Fruit fly (Drosophila melanogaster) whole organism, embryonic: ENCODE data around the gene Cby.

Source experiments
- ATbp ChIP-seq: fragments of 200-800 bp; sonication (Bioruptor generic); optimal IDR thresholded peaks from 2 replicates; lab custom pipeline; 2017; ENCODE audit warnings: missing biosample characterization, mild to moderate bottlenecking, missing genetic modification characterization, missing genetic modification reagents
- Antp ChIP-seq: fragments of 200-800 bp; sonication (Bioruptor generic); optimal IDR thresholded peaks from 3 replicates; lab custom pipeline; 2016; ENCODE audit warnings: missing biosample characterization, missing genetic modification characterization
- Asciz ChIP-seq: fragments of 200-800 bp; sonication (Bioruptor generic); optimal IDR thresholded peaks from 2 replicates; lab custom pipeline; 2017; ENCODE audit warnings: missing biosample characterization, mild to moderate bottlenecking, missing genetic modification characterization, missing genetic modification reagents
- CG10147 ChIP-seq: fragments of 200-800 bp; sonication (Bioruptor generic); optimal IDR thresholded peaks from 2 replicates; lab custom pipeline; 2019; ENCODE audit warnings: missing biosample characterization, mild to moderate bottlenecking, missing genetic modification characterization, moderate library complexity
- CG10209 ChIP-seq: fragments of 200-800 bp; sonication (Bioruptor generic); optimal IDR thresholded peaks from 3 replicates; lab custom pipeline; 2017; ENCODE audit warnings: missing biosample characterization, mild to moderate bottlenecking, missing genetic modification characterization, missing genetic modification reagents
- CG10654 ChIP-seq: fragments of 200-800 bp; sonication (Bioruptor generic); optimal IDR thresholded peaks from 2 replicates; lab custom pipeline; 2016; ENCODE audit warnings: missing biosample characterization, missing genetic modification characterization
- CG11093 ChIP-seq: fragments of 200-800 bp; sonication (Bioruptor generic); IDR thresholded peaks from 3 replicates; pipeline ENCODE4 v1.3.6; 2022; ENCODE audit warnings: missing biosample characterization, missing genetic modification characterization
- CG12071 ChIP-seq: fragments of 200-800 bp; sonication (Bioruptor generic); optimal IDR thresholded peaks from 3 replicates; lab custom pipeline; 2018; ENCODE audit warnings: missing biosample characterization, mild to moderate bottlenecking, missing genetic modification characterization
- CG12155 ChIP-seq: fragments of 200-800 bp; sonication (Bioruptor generic); optimal IDR thresholded peaks from 3 replicates; lab custom pipeline; 2016; ENCODE audit warnings: missing biosample characterization, missing genetic modification characterization
- CG13894 ChIP-seq: fragments of 200-800 bp; sonication (Bioruptor generic); optimal IDR thresholded peaks from 3 replicates; lab custom pipeline; 2018; ENCODE audit warnings: missing biosample characterization, mild to moderate bottlenecking, missing genetic modification characterization, moderate library complexity
- CG15269 ChIP-seq: fragments of 200-800 bp; sonication (Bioruptor generic); optimal IDR thresholded peaks from 2 replicates; lab custom pipeline; 2018; ENCODE audit warnings: missing biosample characterization, mild to moderate bottlenecking, missing genetic modification characterization, moderate library complexity
- CG16815 ChIP-seq: fragments of 200-800 bp; sonication (Bioruptor generic); optimal IDR thresholded peaks from 3 replicates; lab custom pipeline; 2017; ENCODE audit warnings: missing biosample characterization, mild to moderate bottlenecking, missing genetic modification characterization
- CG17328 ChIP-seq: fragments of 200-800 bp; sonication (Bioruptor generic); IDR thresholded peaks from 2 replicates; pipeline ENCODE4 v1.3.6; 2022; ENCODE audit warnings: missing biosample characterization, missing genetic modification characterization
- CG17612 ChIP-seq: fragments of 200-800 bp; sonication (Bioruptor generic); IDR thresholded peaks from 2 replicates; pipeline ENCODE4 v1.3.6; 2022; ENCODE audit warnings: missing biosample characterization, missing genetic modification characterization
- CG17829 ChIP-seq: fragments of 200-800 bp; optimal IDR thresholded peaks from 2 replicates; lab custom pipeline; 2019; ENCODE audit warnings: missing biosample characterization, mild to moderate bottlenecking, missing genetic modification characterization, moderate library complexity
- CG1832 ChIP-seq: fragments of 200-800 bp; sonication (Bioruptor generic); optimal IDR thresholded peaks from 2 replicates; lab custom pipeline; 2017; ENCODE audit warnings: missing biosample characterization, mild to moderate bottlenecking, missing genetic modification characterization, inconsistent platforms
- CG18476 ChIP-seq: fragments of 200-800 bp; sonication (Bioruptor generic); optimal IDR thresholded peaks from 2 replicates; lab custom pipeline; 2016; ENCODE audit warnings: missing biosample characterization, mild to moderate bottlenecking, missing genetic modification characterization
- CG18764 ChIP-seq: fragments of 200-800 bp; sonication (Bioruptor generic); optimal IDR thresholded peaks from 3 replicates; lab custom pipeline; 2016; ENCODE audit warnings: missing biosample characterization, missing genetic modification characterization
- CG3407 ChIP-seq: fragments of 200-800 bp; sonication (Bioruptor generic); optimal IDR thresholded peaks from 2 replicates; lab custom pipeline; 2018; ENCODE audit warnings: missing biosample characterization, mild to moderate bottlenecking, missing genetic modification characterization
- CG5245 ChIP-seq: fragments of 200-800 bp; sonication (Bioruptor generic); optimal IDR thresholded peaks from 3 replicates; lab custom pipeline; 2016; ENCODE audit warnings: missing biosample characterization, missing genetic modification characterization
- CG6175 ChIP-seq: fragments of 200-800 bp; sonication (Bioruptor generic); IDR thresholded peaks from 3 replicates; pipeline ENCODE4 v1.3.6; 2022; ENCODE audit warnings: missing biosample characterization, missing genetic modification characterization
- CG8089 ChIP-seq: fragments of 200-800 bp; sonication (Bioruptor generic); optimal IDR thresholded peaks from 3 replicates; lab custom pipeline; 2016; ENCODE audit warnings: missing biosample characterization, missing genetic modification characterization
- Fer1 ChIP-seq: fragments of 200-800 bp; sonication (Bioruptor generic); optimal IDR thresholded peaks from 2 replicates; lab custom pipeline; 2017; ENCODE audit warnings: missing biosample characterization, mild to moderate bottlenecking, missing genetic modification characterization
- Hr3 ChIP-seq: fragments of 200-800 bp; sonication (Bioruptor generic); optimal IDR thresholded peaks from 3 replicates; lab custom pipeline; 2016; ENCODE audit warnings: missing biosample characterization, missing genetic modification characterization
- MTF-1 ChIP-seq: fragments of 200-800 bp; sonication (Bioruptor generic); optimal IDR thresholded peaks from 2 replicates; lab custom pipeline; 2018; ENCODE audit warnings: missing biosample characterization, mild to moderate bottlenecking, missing genetic modification characterization, borderline replicate concordance
- Med ChIP-seq: fragments of 200-800 bp; sonication (Bioruptor generic); peaks from one replicate; lab custom pipeline; 2016; ENCODE audit warnings: missing biosample characterization, missing genetic modification characterization, mild to moderate bottlenecking, inconsistent platforms, moderate library complexity
- Nf-YB ChIP-seq: fragments of 200-800 bp; sonication (Bioruptor generic); optimal IDR thresholded peaks from 3 replicates; lab custom pipeline; 2019; ENCODE audit warnings: missing biosample characterization, mild to moderate bottlenecking, missing genetic modification characterization, moderate library complexity
- Side ChIP-seq: fragments of 200-800 bp; sonication (Bioruptor generic); optimal IDR thresholded peaks from 2 replicates; lab custom pipeline; 2016; ENCODE audit warnings: missing biosample characterization, missing genetic modification characterization
- Spps ChIP-seq: fragments of 200-800 bp; sonication (Bioruptor generic); optimal IDR thresholded peaks from 2 replicates; lab custom pipeline; 2018; ENCODE audit warnings: missing biosample characterization, mild to moderate bottlenecking, missing genetic modification characterization
- Usf ChIP-seq: fragments of 200-800 bp; sonication (Bioruptor generic); optimal IDR thresholded peaks from 2 replicates; lab custom pipeline; 2017; ENCODE audit warnings: missing genotype, missing biosample characterization, missing genetic modification characterization
- al ChIP-seq: fragments of 200-800 bp; sonication (Bioruptor generic); IDR thresholded peaks from 2 replicates; pipeline ENCODE4 v1.3.6; 2022; ENCODE audit warnings: missing biosample characterization, missing genetic modification characterization
- corto ChIP-seq: fragments of 200-800 bp; sonication (Bioruptor generic); optimal IDR thresholded peaks from 2 replicates; lab custom pipeline; 2016; ENCODE audit warnings: missing biosample characterization, mild to moderate bottlenecking, missing genetic modification characterization, moderate library complexity
- danr ChIP-seq: fragments of 200-800 bp; sonication (Bioruptor generic); IDR thresholded peaks from 2 replicates; pipeline ENCODE4 v1.3.6; 2022; ENCODE audit warnings: missing biosample characterization, missing genetic modification characterization
- dimm ChIP-seq: fragments of 200-800 bp; sonication (Bioruptor generic); IDR thresholded peaks from 2 replicates; pipeline ENCODE4 v1.3.6; 2022; ENCODE audit warnings: missing biosample characterization, missing genetic modification characterization
- eve ChIP-seq, 2 experiments: fragments of >200 bp; optimal IDR thresholded peaks; 2 replicates each; lab custom pipeline; 2017; ENCODE audit warnings: missing biosample characterization in 2 of 2, missing genetic modification characterization in 2 of 2
- exex ChIP-seq: fragments of 200-800 bp; sonication (Bioruptor generic); optimal IDR thresholded peaks from 4 replicates; lab custom pipeline; 2018; ENCODE audit warnings: missing biosample characterization, mild to moderate bottlenecking, missing genetic modification characterization, moderate library complexity
- ham ChIP-seq: fragments of 200-800 bp; sonication (Bioruptor generic); IDR thresholded peaks from 2 replicates; pipeline ENCODE4 v1.3.6; 2022; ENCODE audit warnings: missing biosample characterization, missing genetic modification characterization
- hb ChIP-seq: fragments of 200-800 bp; sonication (Bioruptor generic); IDR thresholded peaks from 3 replicates; pipeline ENCODE4 v1.3.6; 2022; ENCODE audit warnings: missing biosample characterization, missing genetic modification characterization; ENCODE audit not compliant: partially characterized antibody
- ind ChIP-seq: fragments of 200-800 bp; sonication (Bioruptor generic); optimal IDR thresholded peaks from 3 replicates; lab custom pipeline; 2016; ENCODE audit warnings: missing biosample characterization, missing genetic modification characterization
- lbe ChIP-seq: fragments of 200-800 bp; sonication (Bioruptor generic); optimal IDR thresholded peaks from 2 replicates; lab custom pipeline; 2016; ENCODE audit warnings: missing biosample characterization, mild to moderate bottlenecking, missing genetic modification characterization
- maf-S ChIP-seq: fragments of 200-800 bp; sonication (Bioruptor generic); optimal IDR thresholded peaks from 2 replicates; lab custom pipeline; 2016; ENCODE audit warnings: missing biosample characterization, missing genetic modification characterization
- nmo ChIP-seq: fragments of 200-800 bp; sonication (Bioruptor generic); optimal IDR thresholded peaks from 2 replicates; lab custom pipeline; 2018; ENCODE audit warnings: missing biosample characterization, mild to moderate bottlenecking, missing genetic modification characterization, moderate library complexity
- p53 ChIP-seq: fragments of 200-800 bp; sonication (Bioruptor generic); optimal IDR thresholded peaks from 2 replicates; lab custom pipeline; 2016; ENCODE audit warnings: missing biosample characterization, missing genetic modification characterization
- phol ChIP-seq: fragments of 200-800 bp; sonication (Bioruptor generic); optimal IDR thresholded peaks from 3 replicates; lab custom pipeline; 2018; ENCODE audit warnings: missing biosample characterization, mild to moderate bottlenecking, missing genetic modification characterization, moderate library complexity
- pum ChIP-seq: fragments of 200-800 bp; sonication (Bioruptor generic); optimal IDR thresholded peaks from 2 replicates; lab custom pipeline; 2016; ENCODE audit warnings: missing biosample characterization, missing genetic modification characterization
- sens ChIP-seq: fragments of 200-800 bp; sonication (Bioruptor generic); peaks from one replicate; lab custom pipeline; 2016; ENCODE audit warnings: missing biosample characterization, missing genetic modification characterization
- seq ChIP-seq: fragments of 200-800 bp; sonication (Bioruptor generic); IDR thresholded peaks from 2 replicates; pipeline ENCODE4 v1.3.6; 2022; ENCODE audit warnings: missing biosample characterization, missing genetic modification characterization
- sisA ChIP-seq: fragments of 200-800 bp; sonication (Bioruptor generic); IDR thresholded peaks from 2 replicates; pipeline ENCODE4 v1.3.6; 2022; ENCODE audit warnings: missing biosample characterization, missing genetic modification characterization
- usp ChIP-seq: fragments of >200 bp; optimal IDR thresholded peaks from 2 replicates; lab custom pipeline; 2017; ENCODE audit warnings: missing biosample characterization, missing genetic modification characterization

Gene Cby

DNA sequence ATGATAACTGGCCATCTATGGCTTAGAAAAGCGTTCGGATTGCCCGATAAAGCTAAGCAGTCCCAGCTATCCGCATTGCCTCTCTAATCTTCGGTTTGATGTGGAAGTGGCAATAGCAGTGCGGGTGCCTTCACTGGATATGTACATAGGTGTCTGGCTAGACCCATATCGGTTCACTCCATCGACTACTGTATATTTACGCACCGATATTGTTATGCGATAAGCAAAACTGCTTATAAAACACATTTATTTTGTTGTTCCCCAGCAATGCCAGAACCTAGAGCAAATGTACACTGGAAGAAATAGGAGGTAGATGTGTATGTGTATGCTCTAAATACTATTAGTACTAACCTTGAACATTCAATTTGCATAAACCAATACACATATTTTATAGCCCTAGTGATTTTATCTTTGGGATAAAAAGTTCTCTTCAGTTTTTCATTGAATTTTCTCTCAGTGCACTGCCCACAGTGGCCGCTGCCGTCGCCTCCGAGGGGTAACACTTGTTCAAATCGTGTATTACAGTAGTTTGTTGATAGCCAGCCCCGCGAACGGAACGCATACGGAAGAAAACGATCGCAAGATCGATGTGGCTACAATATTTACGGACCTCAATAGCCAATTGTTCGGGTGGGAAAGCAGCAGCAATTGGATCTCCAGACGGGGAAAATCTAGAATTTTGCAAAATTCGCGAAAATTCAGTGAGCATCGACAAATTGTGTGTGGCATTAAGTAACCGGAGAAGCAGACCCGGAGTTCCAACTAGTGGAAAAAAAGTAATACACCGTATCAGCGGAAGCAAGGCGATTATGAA lies 2.6 kb downstream of the Cby start, which contains the start of gene CG31431 (continued):
- TF ChIP-seq Fer1 (GFP tag; lab: Kevin White, UChicago) (peak; percentile 98), hb (GFP tag; lab: Robert Waterston, UW) (no peak), eve (GFP tag; optimal IDR thresholded peaks at IDR 0.05; lab: Kevin White, UChicago) (peak; percentile 73 to 97), CG17612 (GFP tag; lab: Robert Waterston, UW) (peak; percentile 93), ind (GFP tag; lab: Kevin White, UChicago) (peak; percentile 98), danr (GFP tag; lab: Robert Waterston, UW) (peak; percentile 95), CG12071 (GFP tag; lab: Kevin White, UChicago) (peak; percentile 97), Hr3 (GFP tag; lab: Kevin White, UChicago) (peak; percentile 94), sisA (GFP tag; lab: Robert Waterston, UW) (peak; percentile 96), CG10147 (peak; percentile 95), CG6175 (GFP tag; lab: Robert Waterston, UW) (peak; percentile 97), CG5245 (GFP tag; lab: Kevin White, UChicago) (peak; percentile 96), corto (GFP tag; lab: Kevin White, UChicago) (peak; percentile 66), CG16815 (peak; percentile 92), phol (peak; percentile 94), Spps (peak; percentile 90), CG17328 (peak; percentile 96), CG12155 (GFP tag; lab: Kevin White, UChicago) (peak; percentile 96), dimm (GFP tag; lab: Robert Waterston, UW) (peak; percentile 86), CG8089 (GFP tag; lab: Kevin White, UChicago) (peak; percentile 95), seq (peak; percentile 94), CG1832 (GFP tag; lab: Kevin White, UChicago) (no peak), nmo (peak; percentile 98), p53 (GFP tag; lab: Kevin White, UChicago) (peak; percentile 82), Antp (GFP tag; lab: Kevin White, UChicago) (peak; percentile 98), CG3407 (GFP tag; lab: Kevin White, UChicago) (peak; percentile 90), Usf (GFP tag; lab: Kevin White, UChicago) (peak; percentile 93), lbe (GFP tag; lab: Kevin White, UChicago) (peak; percentile 58), Asciz (GFP tag; lab: Kevin White, UChicago) (peak; percentile 94), CG10654 (GFP tag; lab: Kevin White, UChicago) (peak; percentile 97), CG10209 (GFP tag; lab: Kevin White, UChicago) (peak; percentile 97), CG13894 (tag; lab: Kevin White, UChicago) (peak; percentile 97), usp (GFP tag; lab: Kevin White, UChicago) (no peak), Med (GFP tag; lab: Kevin White, UChicago) (peak; percentile 100), ATbp (GFP tag; lab: Kevin White, UChicago) (peak; percentile 94), ham (peak; percentile 85), maf-S (GFP tag; lab: Kevin White, UChicago) (peak; percentile 97), Nf-YB (GFP tag; lab: Kevin White, UChicago) (peak; percentile 82), exex (peak; percentile 85), CG11093 (GFP tag; lab: Robert Waterston, UW) (peak; percentile 94), CG15269 (peak; percentile 98), CG17829 (peak; percentile 98), Side (GFP tag; lab: Kevin White, UChicago) (peak; percentile 97), sens (GFP tag; lab: Kevin White, UChicago) (peak; percentile 99), al (peak; percentile 96), MTF-1 (GFP tag; lab: Kevin White, UChicago) (peak; percentile 93), pum (peak; percentile 97), CG18764 (GFP tag; lab: Kevin White, UChicago) (peak; percentile 94), CG18476 (peak; percentile 96)
